Worm (Caenorhabditis elegans) whole organism, early embryonic: ENCODE data around the gene pup-2.

Experiments
- B0310.2 ChIP-seq: sonication (generic microtip); optimal IDR thresholded peaks from 2 replicates; lab custom pipeline; 2016; ENCODE audit warnings: mild to moderate bottlenecking, missing genetic modification characterization, missing compliant biosample characterization
- F13C5.2 ChIP-seq: sonication (generic microtip); optimal IDR thresholded peaks from 2 replicates; lab custom pipeline; 2017; ENCODE audit warnings: mild to moderate bottlenecking, missing genetic modification characterization, inconsistent platforms, missing compliant biosample characterization
- aly-1 ChIP-seq: sonication (generic microtip); optimal IDR thresholded peaks from 2 replicates; lab custom pipeline; 2016; ENCODE audit warnings: missing genetic modification characterization, missing compliant biosample characterization
- ama-1 ChIP-seq: fragments of 150-350 bp; optimal IDR thresholded peaks from 2 replicates; lab custom pipeline; 2014
- ceh-13 ChIP-seq: fragments of 200-800 bp; sonication (Bioruptor generic); optimal IDR thresholded peaks from 2 replicates; lab custom pipeline; 2018; ENCODE audit warnings: mild to moderate bottlenecking, missing genetic modification characterization, missing compliant biosample characterization
- ceh-36 ChIP-seq: sonication (generic microtip); optimal IDR thresholded peaks from 2 replicates; lab custom pipeline; 2016; ENCODE audit warnings: missing genetic modification characterization, inconsistent platforms, missing compliant biosample characterization
- ets-7 ChIP-seq: sonication (generic microtip); optimal IDR thresholded peaks from 2 replicates; lab custom pipeline; 2016; ENCODE audit warnings: missing genotype, missing genetic modification characterization, missing compliant biosample characterization
- flt-1 ChIP-seq: fragments of 200-800 bp; sonication (Bioruptor generic); IDR thresholded peaks from 2 replicates; pipeline ENCODE4 v1.3.6; 2022; ENCODE audit warnings: missing genetic modification characterization, missing compliant biosample characterization
- hmbx-1 ChIP-seq: sonication (generic microtip); optimal IDR thresholded peaks from 2 replicates; lab custom pipeline; 2016; ENCODE audit warnings: mild to moderate bottlenecking, missing genetic modification characterization, missing compliant biosample characterization
- hmg-4 ChIP-seq: fragments of 200-800 bp; sonication (Bioruptor generic); optimal IDR thresholded peaks from 2 replicates; lab custom pipeline; 2018; ENCODE audit warnings: mild to moderate bottlenecking, missing genetic modification characterization, missing compliant biosample characterization
- hnd-1 ChIP-seq: sonication (generic microtip); optimal IDR thresholded peaks from 2 replicates; lab custom pipeline; 2016; ENCODE audit warnings: missing genetic modification characterization, missing compliant biosample characterization
- pes-1 ChIP-seq: fragments of 200-800 bp; sonication (Bioruptor generic); IDR thresholded peaks from 2 replicates; pipeline ENCODE4 v1.3.6; 2022; ENCODE audit warnings: missing genetic modification reagents, missing genetic modification characterization, missing compliant biosample characterization
- scrt-1 ChIP-seq: fragments of 200-800 bp; sonication (Bioruptor generic); IDR thresholded peaks from 2 replicates; pipeline ENCODE4 v1.3.6; 2022; ENCODE audit warnings: missing genetic modification characterization, missing compliant biosample characterization
- sea-1 ChIP-seq: fragments of 200-800 bp; sonication (Bioruptor generic); conservative IDR thresholded peaks from 2 replicates; pipeline ENCODE4 v1.3.6; 2022; ENCODE audit warnings: missing genetic modification characterization, missing compliant biosample characterization
- tbx-11 ChIP-seq: fragments of 200-800 bp; sonication (Bioruptor generic); IDR thresholded peaks from 2 replicates; pipeline ENCODE4 v1.3.6; 2022; ENCODE audit warnings: missing genetic modification characterization, missing compliant biosample characterization
- tbx-37 ChIP-seq: fragments of 200-800 bp; sonication (Bioruptor generic); conservative IDR thresholded peaks from 2 replicates; pipeline ENCODE4 v1.3.6; 2022; ENCODE audit warnings: missing genetic modification reagents, missing genetic modification characterization, missing compliant biosample characterization
- tra-4 ChIP-seq: sonication (generic microtip); optimal IDR thresholded peaks from 2 replicates; lab custom pipeline; 2017; ENCODE audit warnings: missing genetic modification characterization, missing compliant biosample characterization

pup-2 gene

DNA sequence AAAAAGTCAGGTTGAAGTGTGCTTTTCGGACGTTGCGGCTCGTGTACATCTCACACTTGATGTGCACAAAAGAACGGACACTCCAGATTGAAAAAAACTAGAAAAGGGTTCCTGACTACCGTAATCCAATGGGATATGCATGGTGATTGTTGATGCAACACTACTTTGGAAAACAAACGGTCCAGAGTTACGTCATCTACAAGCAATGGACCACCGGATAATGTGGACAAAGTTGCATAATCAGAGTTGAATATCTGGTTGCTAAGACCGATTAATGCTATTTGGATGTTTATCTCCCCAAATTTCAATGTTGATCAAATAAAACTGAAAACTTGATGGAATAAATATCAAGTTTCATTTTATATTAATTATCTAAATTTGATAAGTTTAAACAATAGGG lies 35.7 kb upstream of the pup-2 start:
- TF ChIP-seq scrt-1 (GFP tag; lab: Robert Waterston, UW) (no peak), hmbx-1 (tag; lab: Kevin White, UChicago) (no peak), ceh-36 (tag; lab: Kevin White, UChicago) (no peak)

DNA sequence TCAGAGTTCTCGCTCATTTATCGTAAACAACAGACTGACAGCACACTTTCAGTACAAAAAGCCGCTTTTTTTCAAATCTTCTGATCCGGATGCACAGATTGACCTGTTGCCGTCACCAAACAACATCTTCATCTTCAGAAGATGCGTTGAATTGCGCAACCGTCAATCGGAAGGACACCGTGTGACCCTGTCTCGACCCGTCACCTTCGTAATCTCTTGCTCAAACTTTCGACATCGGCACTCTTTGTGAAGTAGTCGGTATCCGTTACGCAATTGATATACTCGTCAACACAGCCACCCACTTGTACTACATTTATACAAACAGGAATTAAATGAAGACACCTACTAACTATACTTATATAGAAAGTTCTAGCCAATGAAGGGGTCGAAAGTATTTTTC lies 34.7 kb upstream of the pup-2 start:
- no peak for TF ChIP-seq scrt-1 (GFP tag; lab: Robert Waterston, UW)
- TF ChIP-seq flt-1 = no peak
- no peak for TF ChIP-seq ama-1 (lab: Kevin White, UChicago)

DNA sequence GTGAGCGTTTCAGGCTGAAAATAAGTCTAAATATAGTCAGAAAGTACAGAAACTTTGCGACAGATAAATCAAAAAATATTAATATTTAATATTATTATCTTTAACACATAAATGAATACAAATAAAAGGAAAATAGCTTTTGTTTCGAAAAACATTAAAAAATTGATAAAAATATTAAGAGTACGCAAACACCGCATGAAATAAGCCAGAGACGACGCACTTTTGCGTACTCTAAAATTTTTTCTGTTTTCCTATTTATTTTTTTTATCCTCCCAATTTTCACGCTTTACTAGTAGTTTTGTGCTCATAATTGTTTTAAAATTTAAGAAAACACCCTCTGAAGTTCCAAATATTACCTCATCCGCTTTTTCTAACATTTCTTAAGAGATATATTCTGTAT lies 32.6 kb upstream of the pup-2 start, which contains the start of the genes rbm-42 and grwd-1:
rbm-42 (minus strand) TSS at position 93 of the 400 bp plus-strand sequence.
grwd-1 (plus strand) TSS at position 328 of the 400 bp plus-strand sequence.
- TF ChIP-seq sea-1 (GFP tag; lab: Robert Waterston, UW) = no peak
- TF ChIP-seq ets-7 (tag; lab: Kevin White, UChicago) = no peak
- peak; percentile 16 for TF ChIP-seq F13C5.2 (tag; lab: Kevin White, UChicago)

DNA sequence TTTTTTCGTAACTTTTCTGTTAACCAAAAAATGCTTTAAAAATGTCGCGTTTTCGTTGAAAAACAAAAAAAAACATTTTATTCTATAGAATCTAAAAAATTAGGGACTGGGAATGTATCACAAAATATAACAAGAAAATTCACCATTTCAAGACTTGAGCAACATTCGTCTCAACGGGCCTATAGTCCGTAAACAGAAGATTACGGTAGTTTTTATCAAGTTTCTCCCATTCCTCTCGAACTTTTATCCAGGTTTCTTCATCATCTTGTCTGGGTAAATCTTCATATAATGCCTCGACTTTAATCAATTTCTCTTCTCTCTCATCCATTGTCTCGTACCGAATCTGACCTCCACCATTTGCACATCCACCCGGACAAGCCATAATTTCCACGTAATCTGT lies 30.3 kb upstream of the pup-2 start:
- TF ChIP-seq aly-1 (tag; lab: Kevin White, UChicago) (no peak), ceh-36 (tag; lab: Kevin White, UChicago) (no peak)

DNA sequence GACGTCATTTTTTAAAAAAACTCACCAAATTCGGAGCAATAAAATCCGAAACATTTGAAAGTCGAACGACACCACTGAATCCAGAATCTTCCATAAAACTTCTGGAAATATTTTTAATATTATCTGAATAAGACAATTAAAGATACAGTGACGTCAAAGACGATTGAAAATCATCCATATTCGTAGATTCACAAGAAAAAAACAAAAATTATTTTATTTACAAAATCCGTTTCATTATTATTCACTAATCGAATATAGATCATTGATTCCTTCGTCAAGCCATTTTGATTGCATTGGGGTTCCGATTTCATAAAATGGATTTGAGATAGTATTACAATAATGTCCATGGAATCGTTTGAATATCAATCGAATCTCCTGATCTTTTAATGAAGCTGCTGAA lies 27.0 kb upstream of the pup-2 start, which contains the start of gene oxy-4:
oxy-4 (minus strand) TSS at position 101 of the 400 bp plus-strand sequence.
- TF ChIP-seq aly-1 (tag; lab: Kevin White, UChicago) (no peak), scrt-1 (GFP tag; lab: Robert Waterston, UW) (no peak), ceh-36 (tag; lab: Kevin White, UChicago) (no peak)

DNA sequence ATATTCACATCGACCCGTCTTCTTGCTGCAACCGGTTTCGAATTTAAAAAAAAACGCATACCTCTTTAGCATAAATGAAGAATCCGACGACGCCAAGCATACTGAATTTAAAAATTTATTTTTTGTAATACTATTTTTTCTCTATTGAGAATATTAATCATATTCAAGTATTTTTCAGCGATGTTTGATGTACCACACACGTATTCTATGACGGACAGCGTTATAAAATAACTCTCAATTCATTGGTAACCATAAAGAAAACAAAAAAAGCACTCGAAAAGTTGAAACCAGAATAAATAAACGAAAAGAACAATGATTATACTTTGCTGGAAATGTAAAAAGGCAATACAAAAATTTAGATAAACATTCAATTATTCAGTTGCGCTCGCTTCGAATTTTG lies 26.2 kb upstream of the pup-2 start, which contains the start of gene T10F2.5:
T10F2.5 (minus strand) TSS at position 101 of the 400 bp plus-strand sequence.
- no peak for TF ChIP-seq ama-1 (lab: Kevin White, UChicago)
- no peak for TF ChIP-seq aly-1 (tag; lab: Kevin White, UChicago)
- no peak for TF ChIP-seq scrt-1 (GFP tag; lab: Robert Waterston, UW)
- TF ChIP-seq hmbx-1 (tag; lab: Kevin White, UChicago) = no peak
- no peak for TF ChIP-seq flt-1
- TF ChIP-seq ceh-36 (tag; lab: Kevin White, UChicago) = no peak
- TF ChIP-seq ceh-13 (GFP tag; lab: Kevin White, UChicago) = no peak
- no peak for TF ChIP-seq tbx-37 (GFP tag; lab: Robert Waterston, UW)
- no peak for TF ChIP-seq B0310.2 (tag; lab: Kevin White, UChicago)
- no peak for TF ChIP-seq hnd-1 (tag; lab: Kevin White, UChicago)
- no peak for TF ChIP-seq sea-1 (GFP tag; lab: Robert Waterston, UW)
- TF ChIP-seq tra-4 (tag; lab: Kevin White, UChicago) = no peak
- no peak for TF ChIP-seq pes-1 (GFP tag; lab: Robert Waterston, UW)
- TF ChIP-seq tbx-11 (GFP tag; lab: Robert Waterston, UW) = no peak
- TF ChIP-seq ets-7 (tag; lab: Kevin White, UChicago) = no peak

DNA sequence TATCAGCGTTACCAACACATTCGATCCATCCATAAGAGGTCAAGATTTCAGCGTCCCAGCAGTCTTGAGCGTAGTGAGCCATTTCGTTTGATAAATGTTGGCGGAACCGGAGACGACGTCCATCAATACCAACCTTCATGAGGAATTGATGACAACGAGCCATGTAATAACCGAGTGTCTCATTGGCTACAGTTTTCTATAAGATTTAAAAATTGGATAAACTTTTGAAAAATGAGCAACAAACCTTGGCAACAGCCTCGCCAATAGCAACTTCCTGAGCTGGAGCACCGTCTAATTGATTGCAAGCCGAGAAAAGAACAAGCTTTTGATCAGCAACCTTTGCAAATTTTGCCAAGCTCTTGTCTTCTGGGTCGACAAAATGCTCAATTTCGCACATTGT lies 24.9 kb upstream of the pup-2 start:
- no peak for TF ChIP-seq sea-1 (GFP tag; lab: Robert Waterston, UW)
- no peak for TF ChIP-seq F13C5.2 (tag; lab: Kevin White, UChicago)
- no peak for TF ChIP-seq scrt-1 (GFP tag; lab: Robert Waterston, UW)
- no peak for TF ChIP-seq hmbx-1 (tag; lab: Kevin White, UChicago)
- TF ChIP-seq tra-4 (tag; lab: Kevin White, UChicago) = no peak
- TF ChIP-seq ama-1 (lab: Kevin White, UChicago) = no peak
- no peak for TF ChIP-seq pes-1 (GFP tag; lab: Robert Waterston, UW)
- no peak for TF ChIP-seq B0310.2 (tag; lab: Kevin White, UChicago)
- no peak for TF ChIP-seq hmg-4 (GFP tag; lab: Kevin White, UChicago)
- no peak for TF ChIP-seq ceh-36 (tag; lab: Kevin White, UChicago)

DNA sequence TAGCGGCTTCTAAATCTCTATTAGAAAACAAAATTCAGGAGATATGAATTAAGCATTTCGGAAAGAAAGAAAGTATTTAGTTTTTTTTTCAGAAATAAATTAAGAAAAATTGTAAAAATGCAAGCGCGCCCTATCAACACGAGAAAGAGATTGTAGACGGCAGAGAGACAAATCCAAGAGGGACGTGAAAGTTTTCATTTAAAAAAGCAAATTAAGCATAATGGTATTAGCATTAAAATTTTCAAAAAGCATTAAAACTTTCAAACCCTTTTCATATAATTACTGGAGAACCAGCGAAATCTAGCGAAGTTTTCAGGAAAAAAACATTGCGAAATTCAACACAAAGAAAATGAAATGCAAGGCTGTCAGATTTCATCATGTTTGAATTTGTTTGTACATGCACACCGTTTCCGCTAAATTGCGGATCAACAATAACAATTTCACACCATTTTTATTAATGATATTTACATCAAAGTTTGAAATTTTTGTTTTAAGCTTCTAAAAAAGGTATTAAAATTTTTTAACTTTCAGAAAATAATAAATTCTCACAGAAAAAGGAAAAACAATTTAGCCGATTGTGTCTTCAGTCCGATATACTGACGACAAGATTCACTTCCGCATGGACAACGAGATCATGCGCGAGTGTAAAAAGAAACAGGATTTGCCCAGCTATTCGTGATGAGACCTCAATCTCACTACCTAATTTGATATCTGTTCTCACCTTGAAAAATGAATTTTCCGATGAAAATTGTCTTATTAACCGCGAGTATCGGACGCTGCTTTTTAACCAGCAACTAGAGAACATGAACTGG lies 22.7 kb upstream of the pup-2 start, which contains the start of gene gars-1:
gars-1 (minus strand) TSS at position 808 of the 812 bp plus-strand sequence.
- no peak for TF ChIP-seq tra-4 (tag; lab: Kevin White, UChicago)

DNA sequence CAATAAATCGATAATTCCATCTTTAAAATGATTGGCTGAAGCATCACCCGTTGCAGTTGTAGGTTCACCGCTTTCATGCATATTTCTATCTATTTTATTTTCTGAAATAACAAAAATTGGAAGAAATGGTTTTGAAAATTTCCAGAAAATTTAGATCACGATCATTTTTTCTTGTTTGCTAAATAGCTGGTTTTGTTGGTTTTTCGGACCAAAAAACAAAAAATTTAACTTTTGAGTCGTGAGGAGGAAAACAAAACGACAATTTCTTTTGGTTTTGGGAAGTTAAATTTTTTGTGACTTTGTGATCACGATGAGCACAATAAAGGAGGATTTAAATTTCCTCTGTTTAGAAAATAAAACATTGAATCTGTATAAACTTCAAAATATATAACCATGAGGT lies 20.5 kb upstream of the pup-2 start, which contains the start of gene T10F2.2:
T10F2.2 (minus strand) TSS at position 101 of the 400 bp plus-strand sequence.
- TF ChIP-seq ama-1 (lab: Kevin White, UChicago) = peak; percentile 35
- no peak for TF ChIP-seq hmg-4 (GFP tag; lab: Kevin White, UChicago)
